Fruit fly (Drosophila melanogaster) whole organism, embryonic: ENCODE measurements around the gene CG33927.

Source experiments
- Adf1 ChIP-seq: fragments of 200-800 bp; sonication (Bioruptor generic); IDR thresholded peaks from 2 replicates; pipeline ENCODE4 v1.3.6; 2022; ENCODE audit warnings: missing biosample characterization, missing genetic modification characterization
- CG7745 ChIP-seq: fragments of 200-800 bp; sonication (Bioruptor generic); optimal IDR thresholded peaks from 2 replicates; lab custom pipeline; 2018; ENCODE audit warnings: missing biosample characterization, mild to moderate bottlenecking, missing genetic modification characterization, moderate library complexity
- Camta ChIP-seq: fragments of 200-800 bp; sonication (Bioruptor generic); optimal IDR thresholded peaks from 2 replicates; lab custom pipeline; 2016; ENCODE audit warnings: missing biosample characterization, missing genetic modification characterization
- CoRest ChIP-seq: fragments of 200-800 bp; sonication (Bioruptor generic); optimal IDR thresholded peaks from 3 replicates; lab custom pipeline; 2018; ENCODE audit warnings: missing biosample characterization, mild to moderate bottlenecking, missing genetic modification characterization, moderate library complexity
- stwl ChIP-seq: fragments of 200-800 bp; sonication (Bioruptor generic); optimal IDR thresholded peaks from 3 replicates; lab custom pipeline; 2018; ENCODE audit warnings: missing biosample characterization, mild to moderate bottlenecking, missing genetic modification characterization, moderate library complexity

- TF ChIP-seq CG7745 (tag; lab: Kevin White, UChicago) (no peak), Adf1 (GFP tag; lab: Robert Waterston, UW) (no peak), CoRest (tag; lab: Kevin White, UChicago) (no peak), stwl (tag; lab: Kevin White, UChicago) (no peak), Camta (GFP tag; lab: Kevin White, UChicago) (no peak)
Measured at dm6 chr3R:4687207-4687606, 3.2 kb downstream of the CG33927 start.
